Worm (Caenorhabditis elegans): ENCODE data around the gene B0228.1.

DNA sequence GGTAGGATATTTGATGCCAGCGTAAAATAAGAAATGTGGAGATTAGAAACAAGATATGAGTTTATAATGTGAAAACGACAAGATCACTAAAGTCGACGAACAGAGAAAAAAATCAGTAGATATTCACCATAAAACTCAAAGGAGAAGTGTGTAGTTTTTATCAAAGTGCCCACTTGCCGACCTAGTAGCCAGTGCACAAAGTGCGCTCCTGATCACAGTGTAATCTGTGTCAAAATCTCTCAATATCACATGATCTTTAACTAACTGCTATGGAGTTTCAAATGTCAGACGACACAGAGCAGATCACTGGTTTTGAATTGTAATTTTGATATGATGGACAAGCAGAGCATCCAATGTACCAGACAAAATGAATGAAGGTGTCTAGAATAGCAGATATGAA is 34.7 kb upstream of the B0228.1 start:
- TF ChIP-seq unc-62 (GFP tag; optimal IDR thresholded peaks at IDR 0.05) (peak; percentile 41), nhr-12 (tag; optimal IDR thresholded peaks at IDR 0.05) (no peak), nhr-28 (tag; optimal IDR thresholded peaks at IDR 0.05) (no peak), ztf-11 (tag; optimal IDR thresholded peaks at IDR 0.05) (no peak), tbx-8 (GFP tag; optimal IDR thresholded peaks at IDR 0.05) (no peak), sptf-1 (tag; optimal IDR thresholded peaks at IDR 0.05) (no peak), mab-5 (tag; optimal IDR thresholded peaks at IDR 0.05) (no peak), lsy-2 (tag; optimal IDR thresholded peaks at IDR 0.05) (no peak), pha-4 (tag; optimal IDR thresholded peaks at IDR 0.05) (no peak), drap-1 (GFP tag; optimal IDR thresholded peaks at IDR 0.05) (no peak), nhr-76 (tag; optimal IDR thresholded peaks at IDR 0.05) (no peak), elt-3 (tag; optimal IDR thresholded peaks at IDR 0.05) (no peak), ces-1 (GFP tag; optimal IDR thresholded peaks at IDR 0.05) (no peak), snpc-4 (tag; optimal IDR thresholded peaks at IDR 0.05) (no peak)
